Fruit fly (Drosophila melanogaster) whole organism, pupa: ENCODE data around the gene mats.

ENCODE experiments used
- CG12605 ChIP-seq: fragments of 200-800 bp; sonication (Bioruptor generic); IDR thresholded peaks from 2 replicates; pipeline ENCODE4 v1.3.6; 2022; ENCODE audit warnings: missing biosample characterization, missing genetic modification characterization
- CG14655 ChIP-seq: fragments of 200-800 bp; sonication (Bioruptor generic); optimal IDR thresholded peaks from 3 replicates; lab custom pipeline; 2017; ENCODE audit warnings: mild to moderate bottlenecking, missing biosample characterization, missing genetic modification reagents, missing genetic modification characterization
- CG15710 ChIP-seq: fragments of 200-800 bp; sonication (Bioruptor generic); optimal IDR thresholded peaks from 2 replicates; lab custom pipeline; 2018; ENCODE audit warnings: missing biosample characterization, mild to moderate bottlenecking, missing genetic modification characterization, moderate library complexity
- CG32121 ChIP-seq: fragments of 200-800 bp; sonication (Bioruptor generic); IDR thresholded peaks from 2 replicates; pipeline ENCODE4 v1.3.6; 2022; ENCODE audit warnings: missing biosample characterization, missing genetic modification characterization
- CG34367 ChIP-seq: fragments of 200-800 bp; sonication (Bioruptor generic); optimal IDR thresholded peaks from 2 replicates; lab custom pipeline; 2018; ENCODE audit warnings: missing biosample characterization, mild to moderate bottlenecking, missing genetic modification characterization
- CG4496 ChIP-seq: fragments of 200-800 bp; sonication (Bioruptor generic); IDR thresholded peaks from 3 replicates; pipeline ENCODE4 v1.3.6; 2022; ENCODE audit warnings: missing biosample characterization, missing genetic modification characterization
- CG8159 ChIP-seq: fragments of 200-800 bp; sonication (Bioruptor generic); optimal IDR thresholded peaks from 3 replicates; lab custom pipeline; 2018; ENCODE audit warnings: missing biosample characterization, mild to moderate bottlenecking, missing genetic modification characterization, moderate library complexity
- CG9948 ChIP-seq: fragments of 200-800 bp; sonication (Bioruptor generic); optimal IDR thresholded peaks from 2 replicates; lab custom pipeline; 2018; ENCODE audit warnings: missing biosample characterization, mild to moderate bottlenecking, missing genetic modification characterization, moderate library complexity
- EcR ChIP-seq: fragments of 200-800 bp; sonication (Bioruptor generic); optimal IDR thresholded peaks from 3 replicates; lab custom pipeline; 2019; ENCODE audit warnings: missing biosample characterization, missing genetic modification characterization, mild to moderate bottlenecking, moderate library complexity, missing genetic modification reagents
- Pif1A ChIP-seq: fragments of 200-800 bp; sonication (Bioruptor generic); optimal IDR thresholded peaks from 3 replicates; lab custom pipeline; 2016; ENCODE audit warnings: missing biosample characterization, missing genetic modification characterization
- fd96Ca ChIP-seq: fragments of 200-800 bp; sonication (Bioruptor generic); IDR thresholded peaks from 3 replicates; pipeline ENCODE4 v1.3.6; 2022; ENCODE audit warnings: missing biosample characterization, missing genetic modification characterization
- rn ChIP-seq: fragments of 200-800 bp; sonication (Bioruptor generic); IDR thresholded peaks from 2 replicates; pipeline ENCODE4 v1.3.6; 2022; ENCODE audit warnings: missing biosample characterization, missing genetic modification characterization

- TF ChIP-seq fd96Ca (GFP tag; lab: Robert Waterston, UW) (0 out of 3 replicates have a peak, but pooled peaks have one; percentile 37), CG14655 (GFP tag; lab: Kevin White, UChicago) (no peak), CG9948 (tag; lab: Kevin White, UChicago) (no peak), CG8159 (tag; lab: Kevin White, UChicago) (peak; percentile 32), EcR (GFP tag; lab: Kevin White, UChicago) (no peak), CG4496 (GFP tag; lab: Robert Waterston, UW) (peak; percentile 80), CG15710 (tag; lab: Kevin White, UChicago) (peak; percentile 8), rn (peak; percentile 17; the same call in 1 of the 2 replicates), CG32121 (GFP tag; lab: Robert Waterston, UW) (peak; percentile 66), CG12605 (GFP tag; lab: Robert Waterston, UW) (peak; percentile 78), Pif1A (no peak), CG34367 (tag; lab: Kevin White, UChicago) (no peak)
These were observed 26.9 kb downstream of the mats start, which contains the start of gene CG34376 for dm6 chr3R:22447874-22448254.
